Worm (Caenorhabditis elegans) whole organism, mixed stage, embryonic: ENCODE data around the gene T10D4.6.
"Not testable (repeated sequence)": the region's sequence is repeated elsewhere in the genome, so short reads cannot be mapped to it uniquely, and the experiment has no call there.

Experiments
- M03D4.4 ChIP-seq: sonication (generic microtip); optimal IDR thresholded peaks from 2 replicates; lab custom pipeline; 2017; ENCODE audit warnings: mild to moderate bottlenecking, missing genetic modification characterization, missing compliant biosample characterization
- bed-3 ChIP-seq: fragments of 200-800 bp; sonication (Bioruptor generic); optimal IDR thresholded peaks from 3 replicates; lab custom pipeline; 2018; ENCODE audit warnings: mild to moderate bottlenecking, missing genetic modification characterization, moderate library complexity, missing compliant biosample characterization
- ceh-39 ChIP-seq: fragments of 150-350 bp; optimal IDR thresholded peaks from 2 replicates; lab custom pipeline; 2014; ENCODE audit warnings: missing biosample characterization, missing genetic modification characterization
- ceh-43 ChIP-seq: fragments of 200-800 bp; sonication (Bioruptor generic); optimal IDR thresholded peaks from 2 replicates; lab custom pipeline; 2018; ENCODE audit warnings: mild to moderate bottlenecking, missing genetic modification characterization, moderate library complexity, missing compliant biosample characterization
- ceh-83 ChIP-seq: fragments of 200-800 bp; sonication (Bioruptor generic); optimal IDR thresholded peaks from 2 replicates; lab custom pipeline; 2018; ENCODE audit warnings: mild to moderate bottlenecking, missing genetic modification characterization, missing compliant biosample characterization
- ces-1 ChIP-seq: fragments of 150-350 bp; optimal IDR thresholded peaks from 2 replicates; lab custom pipeline; 2014; ENCODE audit warnings: missing biosample characterization, missing genetic modification reagents, missing genetic modification characterization
- cnd-1 ChIP-seq: fragments of 200-800 bp; sonication (Bioruptor generic); optimal IDR thresholded peaks from 2 replicates; lab custom pipeline; 2018; ENCODE audit warnings: mild to moderate bottlenecking, missing genetic modification characterization, missing compliant biosample characterization
- drap-1 ChIP-seq: fragments of 200-800 bp; sonication (Bioruptor generic); optimal IDR thresholded peaks from 3 replicates; lab custom pipeline; 2018; ENCODE audit warnings: mild to moderate bottlenecking, missing genetic modification characterization, missing compliant biosample characterization
- elt-1 ChIP-seq: sonication (generic microtip); optimal IDR thresholded peaks from 2 replicates; lab custom pipeline; 2017; ENCODE audit warnings: missing genetic modification characterization, mild to moderate bottlenecking, missing compliant biosample characterization, antibody characterized with exemption, moderate library complexity, borderline replicate concordance; ENCODE audit not compliant: insufficient read depth
- elt-3 ChIP-seq: fragments of 150-350 bp; optimal IDR thresholded peaks from 2 replicates; lab custom pipeline; 2014; ENCODE audit warnings: missing biosample characterization, missing genetic modification characterization
- ham-2 ChIP-seq: fragments of 200-800 bp; sonication (Bioruptor generic); optimal IDR thresholded peaks from 2 replicates; lab custom pipeline; 2018; ENCODE audit warnings: mild to moderate bottlenecking, missing genetic modification characterization, missing compliant biosample characterization
- lsy-2 ChIP-seq: fragments of 150-350 bp; optimal IDR thresholded peaks from 2 replicates; lab custom pipeline; 2014; ENCODE audit warnings: missing biosample characterization, missing genetic modification characterization
- mls-2 ChIP-seq: sonication (generic microtip); optimal IDR thresholded peaks from 2 replicates; lab custom pipeline; 2016; ENCODE audit warnings: mild to moderate bottlenecking, missing genetic modification characterization, moderate library complexity, missing compliant biosample characterization
- nhr-12 ChIP-seq: fragments of 150-350 bp; optimal IDR thresholded peaks from 2 replicates; lab custom pipeline; 2014; ENCODE audit warnings: missing biosample characterization, missing genetic modification characterization
- nhr-2 ChIP-seq: fragments of 150-350 bp; optimal IDR thresholded peaks from 2 replicates; lab custom pipeline; 2014; ENCODE audit warnings: missing biosample characterization, missing genetic modification characterization
- nhr-237 ChIP-seq: fragments of 150-350 bp; optimal IDR thresholded peaks from 2 replicates; lab custom pipeline; 2014; ENCODE audit warnings: missing biosample characterization, missing genetic modification characterization
- nhr-76 ChIP-seq: sonication (generic microtip); optimal IDR thresholded peaks from 2 replicates; lab custom pipeline; 2017; ENCODE audit warnings: missing biosample characterization, missing genetic modification characterization
- sem-2 ChIP-seq: fragments of 200-800 bp; sonication (Bioruptor generic); optimal IDR thresholded peaks from 2 replicates; lab custom pipeline; 2018; ENCODE audit warnings: mild to moderate bottlenecking, missing genetic modification characterization, missing compliant biosample characterization
- snpc-4 ChIP-seq: fragments of 150-350 bp; optimal IDR thresholded peaks from 2 replicates; lab custom pipeline; 2014; ENCODE audit warnings: missing biosample characterization, missing genetic modification characterization
- tbx-8 ChIP-seq: fragments of 200-800 bp; sonication (Bioruptor generic); optimal IDR thresholded peaks from 2 replicates; lab custom pipeline; 2018; ENCODE audit warnings: mild to moderate bottlenecking, missing genetic modification characterization, moderate library complexity, missing compliant biosample characterization
- unc-120 ChIP-seq: sonication (generic microtip); optimal IDR thresholded peaks from 2 replicates; lab custom pipeline; 2017; ENCODE audit warnings: missing genetic modification characterization, missing compliant biosample characterization; ENCODE audit not compliant: poor library complexity, severe bottlenecking
- unc-39 ChIP-seq: fragments of 150-350 bp; optimal IDR thresholded peaks from 2 replicates; lab custom pipeline; 2014; ENCODE audit warnings: missing biosample characterization, missing genetic modification characterization
- unc-62 ChIP-seq: fragments of 150-350 bp; optimal IDR thresholded peaks from 2 replicates; lab custom pipeline; 2014; ENCODE audit warnings: missing biosample characterization, missing genetic modification reagents, missing genetic modification characterization
- zip-8 ChIP-seq: fragments of 150-350 bp; optimal IDR thresholded peaks from 2 replicates; lab custom pipeline; 2014; ENCODE audit warnings: missing biosample characterization, missing genetic modification characterization
- ztf-11 ChIP-seq: fragments of 150-350 bp; optimal IDR thresholded peaks from 2 replicates; lab custom pipeline; 2014; ENCODE audit warnings: missing biosample characterization, missing genetic modification characterization

Gene T10D4.6

DNA sequence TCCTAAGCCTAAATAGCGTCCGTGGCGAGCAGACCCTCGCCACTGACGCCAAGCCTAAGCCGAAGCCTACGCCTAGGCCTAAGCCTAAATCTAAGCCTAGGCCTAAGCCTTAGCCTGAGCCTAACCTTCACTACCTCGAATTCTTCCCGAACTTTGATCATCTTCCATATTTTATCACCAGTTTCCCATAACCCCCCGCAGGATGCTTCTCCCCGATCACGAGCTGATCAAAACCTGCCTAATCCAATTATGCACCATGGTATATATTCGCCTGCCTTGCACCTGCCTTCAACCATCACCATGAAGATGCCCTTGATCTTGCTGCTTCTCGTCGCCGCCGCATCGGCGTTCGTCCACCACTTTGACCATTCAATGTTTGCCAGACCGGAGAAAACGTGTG, 7.6 kb downstream of the T10D4.6 start, which contains the start of gene ins-31:
Gene ins-31 (plus strand): TSS at position 301 of the 400 bp plus-strand sequence.
- TF ChIP-seq nhr-237 (tag; lab: Kevin White, UChicago); nhr-76 (tag; lab: Kevin White, UChicago); unc-62 (GFP tag; lab: Kevin White, UChicago): not testable (repeated sequence)

- TF ChIP-seq sem-2 (GFP tag; lab: Kevin White, UChicago) (no peak), cnd-1 (tag; lab: Kevin White, UChicago) (no peak), ztf-11 (tag; lab: Kevin White, UChicago) (no peak), ceh-83 (GFP tag; lab: Kevin White, UChicago) (no peak), elt-3 (tag; lab: Kevin White, UChicago) (no peak), unc-120 (no peak), tbx-8 (GFP tag; lab: Kevin White, UChicago) (no peak), unc-39 (tag; lab: Kevin White, UChicago) (no peak), nhr-12 (no peak), nhr-76 (tag; lab: Kevin White, UChicago) (no peak), bed-3 (GFP tag; lab: Kevin White, UChicago) (no peak)
Observed at ce11 chrII:3129007-3129406, 9.9 kb downstream of the T10D4.6 start, which contains the start of gene chil-24. TSS of gene chil-24 (plus strand) at chrII:3129162.

- TF ChIP-seq zip-8 (tag; lab: Kevin White, UChicago) (no peak), ham-2 (GFP tag; lab: Kevin White, UChicago) (no peak), cnd-1 (tag; lab: Kevin White, UChicago) (no peak), elt-1 (tag; lab: Kevin White, UChicago) (no peak)
Observed at ce11 chrII:3135293-3135692, 16.2 kb downstream of the T10D4.6 start.

ce11 chrII:3137804-3138203, 18.7 kb downstream of the T10D4.6 start, which contains the start of gene sri-54:
TSS of gene sri-54 (minus strand) at chrII:3137904.
- TF ChIP-seq M03D4.4 (tag; lab: Kevin White, UChicago), result no peak

DNA sequence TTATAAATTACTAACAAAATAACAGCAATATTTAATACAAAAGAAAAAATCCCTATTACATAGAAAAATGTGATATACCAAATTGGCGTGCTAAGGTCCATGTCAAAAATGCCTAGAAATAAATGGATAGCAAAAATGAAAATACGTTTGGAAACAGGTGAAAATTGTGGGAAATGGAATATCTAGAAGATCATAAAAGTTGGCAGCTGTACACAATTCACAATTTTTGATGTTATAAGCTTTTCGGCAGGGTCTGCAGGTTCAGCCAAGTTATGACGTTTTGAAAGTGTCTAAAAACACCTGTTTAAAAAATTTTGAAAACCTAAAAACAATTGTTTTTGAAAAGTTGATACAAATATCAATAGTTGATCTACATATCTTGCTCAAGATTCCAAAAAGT, 23.7 kb downstream of the T10D4.6 start, which contains the start of gene sri-42:
Gene sri-42 (minus strand): TSS at position 101 of the 400 bp plus-strand sequence.
- TF ChIP-seq bed-3, ceh-43, ham-2 (GFP tag; lab: Kevin White, UChicago): not testable (repeated sequence)

DNA sequence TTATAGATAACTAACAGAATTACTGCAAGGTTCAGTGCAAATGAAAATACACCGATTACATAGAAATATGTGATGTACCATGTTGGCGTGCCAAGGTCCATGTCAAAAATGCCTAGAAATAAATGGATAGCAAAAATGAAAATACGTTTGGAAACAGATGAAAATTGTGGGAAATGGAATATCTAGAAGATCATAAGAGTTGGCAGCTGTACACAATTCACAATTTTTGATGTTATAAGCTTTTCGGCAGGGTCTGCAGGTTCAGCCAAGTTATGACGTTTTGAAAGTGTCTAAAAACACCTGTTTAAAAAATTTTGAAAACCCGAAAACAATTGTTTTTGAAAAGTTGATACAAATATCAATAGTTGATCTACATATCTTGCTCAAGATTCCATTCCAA, 25.4 kb downstream of the T10D4.6 start, which contains the start of gene sri-43:
Gene sri-43 (minus strand): TSS at position 101 of the 400 bp plus-strand sequence.
- not testable (repeated sequence) for TF ChIP-seq nhr-237, ztf-11, lsy-2 (tag; lab: Kevin White, UChicago)

- no peak for TF ChIP-seq bed-3 (GFP tag; lab: Kevin White, UChicago)
- TF ChIP-seq drap-1, result no peak
- no peak for TF ChIP-seq mls-2 (tag; lab: Kevin White, UChicago)
- no peak for TF ChIP-seq nhr-2 (tag; lab: Kevin White, UChicago)
- TF ChIP-seq nhr-12, result no peak
- no peak for TF ChIP-seq snpc-4
- no peak for TF ChIP-seq ces-1 (GFP tag; lab: Kevin White, UChicago)
- TF ChIP-seq ceh-83 (GFP tag; lab: Kevin White, UChicago), result no peak
- TF ChIP-seq ceh-39 (tag; lab: Kevin White, UChicago), result no peak
- TF ChIP-seq ztf-11 (tag; lab: Kevin White, UChicago), result no peak
- TF ChIP-seq lsy-2 (tag; lab: Kevin White, UChicago), result no peak
Observed at ce11 chrII:3145842-3146241, 26.7 kb downstream of the T10D4.6 start, which contains the start of gene T10D4.15. TSS of gene T10D4.15 (plus strand) at chrII:3146142.
